Fruit fly (Drosophila melanogaster) whole organism: ENCODE measurements around the gene twr.

Experiments used
- CG8478 ChIP-seq: fragments of >200 bp; optimal IDR thresholded peaks from 2 replicates; lab custom pipeline; 2018; ENCODE audit warnings: inconsistent platforms
- Dll ChIP-seq: fragments of >200 bp; optimal IDR thresholded peaks from 2 replicates; lab custom pipeline; 2017
- EcR ChIP-seq, 2 experiments: fragments of >200 bp; optimal IDR thresholded peaks; 2 replicates each; lab custom pipeline; 2017; ENCODE audit warnings: missing biosample characterization in 2 of 2, missing genetic modification characterization in 2 of 2, missing genetic modification reagents in 2 of 2
- pan ChIP-seq: fragments of >200 bp; optimal IDR thresholded peaks from 2 replicates; lab custom pipeline; 2017
- psq ChIP-seq: fragments of >200 bp; optimal IDR thresholded peaks from 2 replicates; lab custom pipeline; 2017
- usp ChIP-seq: fragments of >200 bp; optimal IDR thresholded peaks from 2 replicates; lab custom pipeline; 2017; ENCODE audit warnings: missing biosample characterization, missing genetic modification characterization, mixed read lengths

Gene twr

DNA sequence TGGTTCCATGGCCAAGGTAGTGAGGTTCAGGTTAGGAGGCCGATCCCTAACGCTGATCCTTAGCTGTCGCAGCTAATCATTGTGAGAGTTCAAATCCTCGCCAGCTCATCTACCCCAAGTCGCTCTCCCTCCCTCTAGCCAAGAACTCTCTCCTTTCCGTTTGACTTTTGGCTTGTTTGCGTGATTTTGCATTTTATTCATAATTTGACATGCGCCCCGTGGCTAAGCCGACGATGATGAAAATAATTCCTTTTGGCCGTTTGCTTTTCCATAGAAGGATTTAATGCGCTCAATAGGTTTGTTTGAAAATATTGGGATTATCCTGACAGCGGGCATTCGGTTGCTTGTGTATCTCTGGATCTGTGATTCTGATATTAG lies 5.6 kb downstream of the twr start:
- TF ChIP-seq usp (GFP tag; lab: Kevin White, UChicago) (no peak), pan (lab: Kevin White, UChicago) (no peak), Dll (lab: Kevin White, UChicago) (no peak), psq (lab: Kevin White, UChicago) (no peak), EcR (GFP tag; optimal IDR thresholded peaks at IDR 0.05; lab: Kevin White, UChicago) (no peak)

DNA sequence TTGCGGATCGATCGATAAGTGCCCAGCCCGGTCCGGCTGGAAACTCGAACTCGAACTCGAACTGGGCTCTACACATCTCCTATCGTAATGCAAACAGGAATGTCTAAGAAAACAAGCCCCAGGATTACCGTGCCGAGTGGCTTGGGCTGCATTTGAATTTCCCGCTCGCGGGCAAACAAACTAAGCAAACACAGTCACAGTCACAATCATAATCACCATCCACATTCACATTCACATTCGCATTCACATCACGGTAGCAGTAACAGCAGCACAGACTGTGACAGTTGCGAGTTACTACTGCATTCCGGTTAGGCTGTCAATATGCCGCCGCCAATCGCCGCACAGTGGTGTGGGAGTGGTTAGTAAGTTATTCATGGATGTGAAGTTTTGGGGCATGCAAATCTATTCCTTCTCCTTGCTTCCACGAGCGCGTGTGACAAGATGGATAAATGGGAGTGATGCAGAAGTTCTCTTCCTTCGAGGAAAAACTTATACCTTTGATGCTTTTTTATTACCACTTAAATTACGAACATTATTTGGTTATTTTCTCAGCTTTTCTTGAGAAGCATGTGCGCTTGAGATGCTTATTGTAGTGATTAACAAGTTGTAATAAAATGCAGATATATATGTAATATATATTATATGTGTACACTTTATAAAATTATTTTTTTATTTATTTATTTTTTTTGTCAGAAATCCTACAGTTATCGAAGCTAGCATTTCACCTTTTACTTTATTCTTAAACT lies 6.9 kb downstream of the twr start:
- TF ChIP-seq pan (lab: Kevin White, UChicago), result no peak
- no peak for TF ChIP-seq CG8478 (lab: Kevin White, UChicago)
- TF ChIP-seq psq (lab: Kevin White, UChicago), result no peak

DNA sequence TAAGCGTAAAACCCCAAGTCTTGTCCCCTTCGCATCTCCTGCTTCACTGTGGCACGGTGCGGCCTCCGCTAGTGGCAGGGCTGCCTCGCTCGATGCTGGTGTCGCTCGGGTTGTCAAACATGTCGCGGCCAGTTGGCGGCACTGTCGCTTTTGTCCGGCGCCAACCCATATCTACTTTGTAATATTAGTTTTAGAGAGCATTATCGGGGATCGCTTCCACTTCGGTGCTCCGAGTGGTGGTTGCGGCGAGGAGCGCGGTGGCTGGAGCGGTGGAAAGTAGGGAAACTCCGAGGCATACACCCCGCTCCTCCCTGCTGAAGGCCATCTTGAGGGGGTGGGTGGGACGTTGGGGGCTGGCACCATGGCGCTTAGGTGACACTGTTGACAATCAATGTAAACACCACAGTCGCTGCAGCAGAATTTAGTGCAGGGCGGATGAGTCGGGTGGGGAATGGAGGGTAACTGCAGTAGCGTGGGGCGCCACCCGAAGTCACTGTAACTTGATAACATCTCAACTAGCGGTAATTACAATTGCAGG lies 7.5 kb downstream of the twr start:
- TF ChIP-seq CG8478 (lab: Kevin White, UChicago) (no peak), Dll (lab: Kevin White, UChicago) (no peak), usp (GFP tag; lab: Kevin White, UChicago) (no peak), psq (lab: Kevin White, UChicago) (no peak), pan (lab: Kevin White, UChicago) (no peak), EcR (GFP tag; optimal IDR thresholded peaks at IDR 0.05; lab: Kevin White, UChicago) (no peak)

DNA sequence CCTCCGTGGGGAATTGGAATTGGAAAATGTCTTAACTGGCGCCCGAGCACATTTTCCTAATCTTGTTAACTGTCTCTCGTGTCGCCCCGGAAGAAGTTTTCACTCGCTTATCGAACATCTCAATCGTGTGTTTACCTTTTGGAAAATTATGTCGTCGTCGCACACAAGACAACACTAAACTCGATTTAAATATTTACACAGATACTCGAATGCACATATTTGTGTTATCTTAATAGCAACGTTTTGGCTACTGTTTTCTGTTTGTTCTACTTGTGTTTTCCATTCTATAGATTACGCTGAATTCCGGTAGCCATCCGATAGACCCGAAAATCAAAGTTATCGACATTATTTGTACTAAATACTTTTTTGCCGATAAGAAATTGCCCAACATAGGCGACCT lies 9.6 kb downstream of the twr start:
- TF ChIP-seq pan (lab: Kevin White, UChicago) (no peak), EcR (GFP tag; optimal IDR thresholded peaks at IDR 0.05; lab: Kevin White, UChicago) (no peak), Dll (lab: Kevin White, UChicago) (no peak), psq (lab: Kevin White, UChicago) (no peak), CG8478 (lab: Kevin White, UChicago) (no peak)

DNA sequence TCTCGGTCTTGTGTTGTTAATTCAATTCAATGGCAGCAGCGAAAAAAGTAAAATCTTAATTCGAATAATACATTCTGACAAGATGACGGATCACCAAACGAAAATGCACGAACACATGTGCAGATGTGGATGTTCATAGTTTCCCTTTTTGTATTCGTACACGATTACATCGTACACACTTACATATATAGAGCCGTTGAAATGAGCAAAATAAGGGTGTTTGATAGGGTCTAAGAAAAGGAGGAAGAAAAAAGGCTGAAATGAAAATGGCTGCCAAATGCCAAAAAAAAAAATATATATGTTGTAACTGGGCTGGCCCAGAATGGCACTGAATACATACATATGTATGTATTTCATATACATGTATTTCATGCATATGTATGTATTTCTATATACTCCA lies 10.6 kb downstream of the twr start:
- TF ChIP-seq psq (lab: Kevin White, UChicago) (no peak), CG8478 (lab: Kevin White, UChicago) (no peak), usp (GFP tag; lab: Kevin White, UChicago) (no peak), Dll (lab: Kevin White, UChicago) (no peak), EcR (GFP tag; optimal IDR thresholded peaks at IDR 0.05; lab: Kevin White, UChicago) (no peak), pan (lab: Kevin White, UChicago) (no peak)

DNA sequence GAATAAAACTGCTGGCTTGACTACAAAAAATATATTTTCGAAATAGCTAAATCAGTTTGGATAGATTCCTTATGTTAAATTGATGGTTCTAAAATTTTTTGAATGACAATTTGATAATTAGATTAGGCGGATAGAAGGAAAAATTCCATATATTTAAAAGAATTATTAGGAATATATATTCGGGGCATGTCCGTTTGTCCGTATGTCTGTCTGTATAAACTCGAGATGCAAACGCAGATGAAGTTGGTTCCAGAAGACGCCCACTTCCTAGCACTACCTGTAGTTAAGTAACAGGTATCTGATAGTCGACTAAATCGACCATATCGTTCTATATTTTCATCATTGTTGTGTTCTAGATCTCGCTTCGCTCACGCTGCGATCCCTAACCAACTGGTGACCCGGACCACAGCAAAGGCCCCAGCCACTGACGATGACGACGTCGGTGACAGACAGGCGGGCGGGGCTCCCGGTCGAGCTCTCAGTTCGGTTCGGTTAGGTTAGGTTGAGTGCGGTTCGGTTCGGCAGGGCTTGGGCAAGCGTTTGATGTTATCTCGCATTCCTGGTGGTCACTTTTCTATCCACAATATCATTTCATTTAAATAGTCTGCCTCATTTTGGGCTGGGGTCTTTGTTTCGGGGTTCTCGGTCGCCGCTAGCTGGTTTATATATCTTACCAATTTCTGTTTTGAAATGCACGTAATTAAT lies 14.8 kb downstream of the twr start:
- TF ChIP-seq EcR (GFP tag; optimal IDR thresholded peaks at IDR 0.05; lab: Kevin White, UChicago) (no peak), usp (GFP tag; lab: Kevin White, UChicago) (no peak), pan (lab: Kevin White, UChicago) (no peak), Dll (lab: Kevin White, UChicago) (no peak), psq (lab: Kevin White, UChicago) (no peak), CG8478 (lab: Kevin White, UChicago) (no peak)

DNA sequence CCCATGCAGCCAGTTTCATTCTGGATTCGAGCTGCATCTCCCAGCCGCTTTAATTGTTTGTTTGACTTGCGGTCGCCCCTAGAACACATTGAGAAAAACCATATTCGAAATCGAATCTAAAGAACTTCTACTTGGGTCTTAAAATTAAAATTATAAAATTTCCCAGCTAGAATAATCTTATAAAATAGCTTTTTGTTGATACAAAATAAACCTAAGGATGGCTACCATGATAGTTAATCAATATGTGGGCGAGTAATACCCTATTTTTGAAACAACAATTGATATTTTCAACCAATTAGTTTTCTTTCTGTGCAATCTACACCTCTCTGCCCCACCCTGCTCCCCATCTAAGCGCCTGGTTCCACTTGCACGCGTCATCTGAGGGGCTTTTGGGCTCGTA lies 16.9 kb downstream of the twr start:
- TF ChIP-seq Dll (lab: Kevin White, UChicago) (no peak), usp (GFP tag; lab: Kevin White, UChicago) (no peak), pan (lab: Kevin White, UChicago) (no peak), EcR (GFP tag; optimal IDR thresholded peaks at IDR 0.05; lab: Kevin White, UChicago) (no peak), psq (lab: Kevin White, UChicago) (no peak), CG8478 (lab: Kevin White, UChicago) (no peak)

DNA sequence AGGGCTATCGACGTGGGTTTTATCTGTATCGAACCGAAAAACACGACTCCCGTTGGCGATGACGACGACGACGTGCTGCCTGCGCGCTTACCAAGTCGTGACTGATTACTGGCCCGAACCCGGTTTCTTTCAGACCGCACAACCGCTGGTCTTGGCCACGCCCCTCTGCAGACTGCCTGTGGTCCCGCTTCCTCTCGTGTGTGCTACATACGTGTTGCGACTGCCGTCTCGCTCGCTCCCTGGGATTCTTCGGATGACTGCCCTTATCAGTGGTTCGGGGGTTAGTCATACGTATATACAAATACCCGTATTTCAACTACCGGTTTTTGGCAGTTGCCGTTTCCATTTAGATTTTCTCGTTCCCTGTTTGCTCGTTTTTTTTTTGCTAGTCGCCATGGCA lies 20.8 kb downstream of the twr start, which contains the start of gene lab:
Gene lab (minus strand): TSS at position 111 of the 400 bp plus-strand sequence.
- TF ChIP-seq Dll (lab: Kevin White, UChicago) (no peak), EcR (GFP tag; optimal IDR thresholded peaks at IDR 0.05; lab: Kevin White, UChicago) (peak in 1 of 2 experiments; percentile 16), CG8478 (lab: Kevin White, UChicago) (peak; percentile 89)

DNA sequence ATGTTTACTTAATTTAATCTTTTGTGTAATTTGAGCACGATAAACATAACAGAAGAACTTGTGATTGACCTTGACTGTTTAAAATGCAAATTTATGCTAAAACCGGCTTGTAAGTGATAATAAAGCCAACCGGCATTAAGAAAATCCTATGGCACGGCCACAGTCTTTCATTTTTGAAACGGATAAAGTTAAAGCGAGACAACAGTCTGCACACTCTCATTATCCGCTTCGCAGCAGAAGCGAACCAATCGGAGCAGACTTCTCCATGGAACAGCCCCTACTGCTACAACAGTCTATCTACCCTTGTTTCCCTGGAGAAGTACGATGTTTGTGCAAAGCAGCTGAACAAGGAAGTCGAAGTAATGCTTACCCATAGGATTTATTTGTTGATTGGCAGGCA lies 25.5 kb downstream of the twr start:
- TF ChIP-seq usp (GFP tag; lab: Kevin White, UChicago) (no peak), psq (lab: Kevin White, UChicago) (no peak), CG8478 (lab: Kevin White, UChicago) (no peak), EcR (GFP tag; optimal IDR thresholded peaks at IDR 0.05; lab: Kevin White, UChicago) (no peak), Dll (lab: Kevin White, UChicago) (no peak), pan (lab: Kevin White, UChicago) (no peak)

DNA sequence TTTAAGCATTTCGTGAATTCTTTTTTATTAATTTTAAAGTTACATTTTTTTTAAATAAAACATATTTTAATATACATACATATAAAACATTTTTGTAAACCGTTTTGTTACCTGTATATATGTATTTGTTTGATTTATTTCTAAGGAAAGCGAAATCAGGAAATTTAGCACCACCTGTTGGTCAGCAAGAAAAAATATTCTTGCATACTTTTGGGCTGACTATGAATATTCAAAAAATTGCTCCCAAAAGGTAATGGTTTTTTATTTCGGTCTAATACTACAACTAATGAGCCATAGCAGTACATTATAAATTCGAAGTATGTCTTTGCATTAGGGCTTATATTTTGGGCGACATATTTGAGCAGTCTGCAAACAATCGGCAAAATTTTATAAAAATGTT lies 26.0 kb downstream of the twr start:
- TF ChIP-seq Dll (lab: Kevin White, UChicago) (no peak), EcR (GFP tag; optimal IDR thresholded peaks at IDR 0.05; lab: Kevin White, UChicago) (no peak), usp (GFP tag; lab: Kevin White, UChicago) (no peak), psq (lab: Kevin White, UChicago) (no peak), pan (lab: Kevin White, UChicago) (no peak), CG8478 (lab: Kevin White, UChicago) (no peak)

DNA sequence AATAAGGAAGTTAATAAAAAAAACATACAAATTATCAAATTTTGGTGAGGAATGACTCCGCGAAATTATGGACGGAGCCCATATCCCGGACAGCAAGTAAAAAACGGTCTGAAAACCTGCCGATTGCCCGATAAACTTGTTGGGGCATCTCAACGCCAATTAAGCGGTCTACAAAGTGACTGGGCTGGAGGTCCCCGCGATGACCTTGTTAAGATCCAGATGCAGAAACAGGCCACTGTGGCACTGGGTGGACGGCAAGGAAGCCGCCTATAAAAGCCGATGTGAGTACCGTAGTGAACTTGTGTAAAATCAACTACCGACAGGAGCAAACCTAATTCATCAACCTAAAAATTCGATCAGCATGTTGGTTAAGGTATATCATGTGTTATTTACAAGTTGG lies 26.5 kb downstream of the twr start, which contains the start of gene Edg84A:
Gene Edg84A (plus strand): TSS at position 301 of the 400 bp plus-strand sequence.
- no peak for TF ChIP-seq psq (lab: Kevin White, UChicago)
- TF ChIP-seq EcR (GFP tag; optimal IDR thresholded peaks at IDR 0.05; lab: Kevin White, UChicago), result no peak
- no peak for TF ChIP-seq pan (lab: Kevin White, UChicago)
- TF ChIP-seq Dll (lab: Kevin White, UChicago), result no peak
- no peak for TF ChIP-seq CG8478 (lab: Kevin White, UChicago)
- no peak for TF ChIP-seq usp (GFP tag; lab: Kevin White, UChicago)
